Worm (Caenorhabditis elegans) whole organism, L1 larva: ENCODE measurements around the gene elpc-4.

Source experiments
- elt-3 ChIP-seq, 6 experiments: fragments of 150-350 bp in 1 of 6; sonication (generic microtip); optimal IDR thresholded peaks; 2 replicates each; lab custom pipeline; 2017 to 2018; ENCODE audit warnings: missing biosample characterization in 6 of 6, missing genetic modification characterization in 6 of 6, inconsistent platforms in 1 of 6
- grh-1 ChIP-seq: fragments of 200-800 bp; sonication (Bioruptor generic); IDR thresholded peaks from 2 replicates; pipeline ENCODE4 v1.3.6; 2022; ENCODE audit warnings: missing genetic modification reagents, missing genetic modification characterization, missing compliant biosample characterization
- lin-13 ChIP-seq: fragments of 150-350 bp; optimal IDR thresholded peaks from 2 replicates; lab custom pipeline; 2014; ENCODE audit warnings: missing biosample characterization, missing genetic modification reagents, missing genetic modification characterization
- lin-39 ChIP-seq: fragments of 150-350 bp; optimal IDR thresholded peaks from 2 replicates; lab custom pipeline; 2014; ENCODE audit warnings: missing biosample characterization, missing genetic modification reagents, missing genetic modification characterization
- snu-23 ChIP-seq: sonication (generic microtip); optimal IDR thresholded peaks from 2 replicates; lab custom pipeline; 2016; ENCODE audit warnings: missing genetic modification characterization, missing compliant biosample characterization
- unc-62 ChIP-seq: fragments of 150-350 bp; optimal IDR thresholded peaks from 2 replicates; lab custom pipeline; 2014; ENCODE audit warnings: missing biosample characterization, missing genetic modification reagents, missing genetic modification characterization

- TF ChIP-seq elt-3 (tag; optimal IDR thresholded peaks at IDR 0.05; lab: Kevin White, UChicago) (no peak), grh-1 (GFP tag; lab: Robert Waterston, UW) (no peak), lin-13 (GFP tag; lab: Kevin White, UChicago) (no peak), lin-39 (tag; lab: Kevin White, UChicago) (no peak), unc-62 (GFP tag; lab: Kevin White, UChicago) (no peak), snu-23 (GFP tag; lab: Kevin White, UChicago) (no peak)
Observed at ce11 chrIV:8022035-8022673, 5.4 kb downstream of the elpc-4 start, which contains the start of gene C26B2.2.
